Fruit fly (Drosophila melanogaster): ENCODE results near the gene Gnpnat.

Gene Gnpnat

DNA sequence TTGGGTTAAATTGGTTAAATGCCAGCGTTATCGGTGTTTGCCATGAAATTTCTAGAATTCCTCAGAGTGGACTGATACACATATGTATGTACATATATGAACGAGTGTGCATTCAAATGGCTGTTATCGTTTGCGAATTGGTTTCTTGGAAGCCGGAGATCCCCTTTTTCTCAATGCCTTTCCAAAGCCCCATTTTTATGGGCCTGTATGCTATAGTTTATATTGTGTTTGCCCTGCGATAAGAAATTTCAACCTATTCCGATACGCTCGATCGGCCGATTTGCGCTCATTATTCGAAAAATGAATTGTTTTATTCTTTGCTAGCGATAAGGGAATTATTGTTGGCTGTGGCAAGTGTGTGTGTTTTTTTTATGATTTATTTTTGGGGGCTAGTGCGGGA lies 45.1 kb downstream of the Gnpnat start (continued):
- TF ChIP-seq Med (GFP tag) (peak; percentile 0), zfh2 (GFP tag; optimal IDR thresholded peaks at IDR 0.05) (no peak), Abd-B (GFP tag; optimal IDR thresholded peaks at IDR 0.05) (no peak), ssp (GFP tag; IDR thresholded peaks at IDR 0.05) (no peak), ham (GFP tag; IDR thresholded peaks at IDR 0.05) (no peak), ro (GFP tag; IDR thresholded peaks at IDR 0.05) (no peak), CG34376 (GFP tag; optimal IDR thresholded peaks at IDR 0.05) (peak; percentile 53), CG11504 (tag; optimal IDR thresholded peaks at IDR 0.05) (no peak), C15 (GFP tag; IDR thresholded peaks at IDR 0.05) (no peak), CG11456 (GFP tag; IDR thresholded peaks at IDR 0.05) (no peak), CG1792 (GFP tag; optimal IDR thresholded peaks at IDR 0.05) (no peak), sug (tag; optimal IDR thresholded peaks at IDR 0.05) (peak; percentile 9), gfzf (GFP tag; optimal IDR thresholded peaks at IDR 0.05) (no peak), hb (GFP tag; IDR thresholded peaks at IDR 0.05; ENCODE audit: partially characterized antibody) (no peak)

DNA sequence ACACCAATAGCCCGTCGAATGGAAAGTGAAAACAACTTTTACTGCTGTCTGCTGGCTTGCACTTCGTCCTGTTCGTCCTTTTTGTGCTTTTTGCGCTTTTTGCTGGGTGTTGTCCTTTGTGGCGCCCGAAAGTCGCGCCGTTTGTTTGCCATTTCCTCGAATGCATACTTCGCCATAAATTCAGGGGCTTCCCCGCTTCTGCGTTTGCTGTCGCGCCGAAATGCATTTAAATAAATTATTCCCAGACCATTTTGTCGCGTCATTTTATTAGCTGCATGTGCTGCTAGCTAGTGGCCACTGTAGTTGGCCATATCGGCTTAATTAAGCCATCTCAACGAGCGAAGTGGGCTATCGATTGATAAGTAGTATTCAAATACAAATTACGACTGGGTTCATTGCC lies 47.2 kb downstream of the Gnpnat start:
- TF ChIP-seq Side (GFP tag; optimal IDR thresholded peaks at IDR 0.05) (no peak), CG4404 (GFP tag; IDR thresholded peaks at IDR 0.05) (0 out of 2 replicates have a peak, but pooled peaks have one; percentile 10), CG9797 (GFP tag; optimal IDR thresholded peaks at IDR 0.05) (no peak), Med (GFP tag) (peak; percentile 13), knrl (GFP tag; IDR thresholded peaks at IDR 0.05; ENCODE audit: partially characterized antibody) (no peak), wor (GFP tag; IDR thresholded peaks at IDR 0.05) (no peak), CG8281 (tag; optimal IDR thresholded peaks at IDR 0.05) (no peak), vfl (GFP tag; optimal IDR thresholded peaks at IDR 0.05) (no peak), salm (tag; optimal IDR thresholded peaks at IDR 0.05) (no peak), CG9437 (GFP tag; optimal IDR thresholded peaks at IDR 0.05) (no peak), grau (tag; optimal IDR thresholded peaks at IDR 0.05) (no peak), H15 (GFP tag; IDR thresholded peaks at IDR 0.05) (0 out of 3 replicates have a peak, but pooled peaks have one; percentile 22), stwl (tag; optimal IDR thresholded peaks at IDR 0.05) (no peak)

DNA sequence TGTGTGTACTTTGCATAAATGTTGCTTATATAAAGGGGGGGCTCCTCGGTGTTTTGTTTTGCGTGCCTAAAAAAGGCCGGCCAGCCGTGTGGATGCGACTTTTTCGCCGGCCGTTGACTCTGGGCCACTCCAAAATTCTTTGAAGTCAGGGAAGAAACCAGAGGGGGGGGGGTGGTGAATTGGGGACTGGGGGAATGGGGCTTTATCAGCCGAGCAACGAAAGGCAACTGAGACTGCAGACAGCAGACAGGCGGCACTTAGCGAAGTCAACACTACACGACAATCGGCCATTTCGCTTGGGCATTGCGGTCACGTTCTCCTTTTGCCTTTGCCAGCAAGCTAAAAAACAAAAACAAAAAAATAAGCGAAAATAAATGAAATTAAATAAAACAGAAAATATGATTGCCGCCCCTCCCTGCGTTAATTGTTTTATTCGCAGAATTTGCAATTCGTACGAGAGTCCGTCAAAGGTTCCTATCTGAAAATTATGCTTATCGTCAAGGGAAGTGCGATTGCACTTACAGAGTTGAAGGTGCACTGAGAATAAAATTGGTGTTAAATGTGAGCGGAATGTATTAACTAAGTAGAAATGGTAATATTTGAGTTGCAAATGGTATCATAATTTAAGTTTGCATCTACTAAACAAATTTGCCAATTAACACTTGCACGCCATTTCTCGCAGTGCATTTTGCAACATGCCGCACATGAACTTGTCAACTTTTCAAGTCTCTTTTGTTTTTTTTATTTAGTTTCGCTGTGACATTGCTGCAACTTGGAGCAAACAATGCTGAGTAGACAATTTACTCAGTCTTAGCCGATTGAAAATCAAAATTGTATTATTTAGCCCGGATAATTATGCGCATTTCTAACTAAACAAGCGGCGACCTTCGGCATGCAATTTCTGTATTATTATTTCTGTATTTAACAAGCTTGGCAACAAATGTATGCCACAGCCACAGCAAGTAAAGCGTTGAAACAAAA lies 48.2 kb downstream of the Gnpnat start:
- TF ChIP-seq seq (GFP tag; IDR thresholded peaks at IDR 0.05) (peak; percentile 36; the same call in 1 of the 2 replicates), org-1 (GFP tag; optimal IDR thresholded peaks at IDR 0.05) (no peak), CG12942 (GFP tag; optimal IDR thresholded peaks at IDR 0.05) (no peak), CG10462 (GFP tag; optimal IDR thresholded peaks at IDR 0.05) (no peak), CG3726 (GFP tag; IDR thresholded peaks at IDR 0.05) (0 out of 3 replicates have a peak, but pooled peaks have one; percentile 47), jigr1 (GFP tag; IDR thresholded peaks at IDR 0.05) (0 out of 3 replicates have a peak, but pooled peaks have one; percentile 33), CG11695 (GFP tag; IDR thresholded peaks at IDR 0.05) (0 out of 3 replicates have a peak, but pooled peaks have one; percentile 27), CG11723 (GFP tag; optimal IDR thresholded peaks at IDR 0.05) (no peak), D19B (GFP tag; optimal IDR thresholded peaks at IDR 0.05) (no peak), Dref (GFP tag; IDR thresholded peaks at IDR 0.05) (no peak), Max (GFP tag; optimal IDR thresholded peaks at IDR 0.05) (peak; percentile 6), Rx (GFP tag; IDR thresholded peaks at IDR 0.05) (peak; percentile 40; the same call in 1 of the 2 replicates), CG16863 (GFP tag; optimal IDR thresholded peaks at IDR 0.05) (no peak), CG6689 (GFP tag; IDR thresholded peaks at IDR 0.05) (peak; percentile 14; the same call in 1 of the 2 replicates), Taf1 (GFP tag; IDR thresholded peaks at IDR 0.05) (no peak), Kr (GFP tag; optimal IDR thresholded peaks at IDR 0.05) (no peak), Elba2 (GFP tag; optimal IDR thresholded peaks at IDR 0.05) (no peak), gsb-n (tag; optimal IDR thresholded peaks at IDR 0.05) (no peak), HmgD (GFP tag; optimal IDR thresholded peaks at IDR 0.05) (no peak), Meics (GFP tag; optimal IDR thresholded peaks at IDR 0.05) (no peak), phol (tag; optimal IDR thresholded peaks at IDR 0.05) (peak; percentile 26), Atf6 (GFP tag; IDR thresholded peaks at IDR 0.05) (peak; percentile 26; the same call in 1 of the 2 replicates), CG11504 (tag; optimal IDR thresholded peaks at IDR 0.05) (peak; percentile 43)
